Worm (Caenorhabditis elegans) whole organism, young adult: ENCODE measurements around the gene mog-2.
A peak's percentile ranks its signal among the peaks of the same experiment; 100 is the strongest.

Experiments used
- C06A6.2 ChIP-seq: fragments of 200-800 bp; sonication (Bioruptor generic); conservative IDR thresholded peaks from 2 replicates; pipeline ENCODE4 v1.3.6; 2022; ENCODE audit warnings: missing genetic modification characterization, missing compliant biosample characterization
- F23B12.7 ChIP-seq: sonication (generic microtip); optimal IDR thresholded peaks from 2 replicates; lab custom pipeline; 2017; ENCODE audit warnings: missing genetic modification characterization, mild to moderate bottlenecking, missing compliant biosample characterization, antibody characterized with exemption, moderate library complexity; ENCODE audit not compliant: insufficient read depth
- F33H1.4 ChIP-seq: fragments of 200-800 bp; sonication (Bioruptor generic); IDR thresholded peaks from 2 replicates; pipeline ENCODE4 v1.3.6; 2022; ENCODE audit warnings: missing genetic modification reagents, missing genetic modification characterization, missing compliant biosample characterization
- F37B4.10 ChIP-seq: fragments of 200-800 bp; sonication (Bioruptor generic); IDR thresholded peaks from 2 replicates; pipeline ENCODE4 v1.3.6; 2022; ENCODE audit warnings: missing genetic modification characterization, missing compliant biosample characterization
- F52B5.7 ChIP-seq: sonication (generic microtip); optimal IDR thresholded peaks from 2 replicates; lab custom pipeline; 2016; ENCODE audit warnings: mild to moderate bottlenecking, missing genetic modification characterization, missing compliant biosample characterization
- attf-5 ChIP-seq: fragments of 200-800 bp; sonication (Bioruptor generic); optimal IDR thresholded peaks from 2 replicates; lab custom pipeline; 2018; ENCODE audit warnings: mild to moderate bottlenecking, missing genetic modification characterization, missing compliant biosample characterization
- bed-1 ChIP-seq: fragments of 200-800 bp; sonication (Bioruptor generic); IDR thresholded peaks from 2 replicates; pipeline ENCODE4 v1.3.6; 2022; ENCODE audit warnings: missing genetic modification reagents, missing genetic modification characterization, missing compliant biosample characterization
- cebp-1 ChIP-seq, 2 experiments: fragments of 200-800 bp in 1 of 2; sonication (Bioruptor generic) in 1 of 2; sonication (generic microtip) in 1 of 2; IDR thresholded peaks in 1 of 2; optimal IDR thresholded peaks in 1 of 2; 2 replicates each; pipeline versions ENCODE4 v1.3.6 to Lab custom; 2017 to 2022; ENCODE audit warnings: missing compliant biosample characterization in 2 of 2, missing genetic modification characterization in 2 of 2, mild to moderate bottlenecking in 1 of 2, missing genetic modification reagents in 1 of 2, moderate library complexity in 1 of 2
- ceh-58 ChIP-seq: fragments of 200-800 bp; sonication (Bioruptor generic); IDR thresholded peaks from 2 replicates; pipeline ENCODE4 v1.3.6; 2022; ENCODE audit warnings: missing genetic modification characterization, missing compliant biosample characterization
- chd-7 ChIP-seq: sonication (generic microtip); optimal IDR thresholded peaks from 2 replicates; lab custom pipeline; 2016; ENCODE audit warnings: mild to moderate bottlenecking, missing genetic modification characterization, moderate library complexity, missing compliant biosample characterization
- egl-18 ChIP-seq: fragments of 200-800 bp; sonication (Bioruptor generic); IDR thresholded peaks from 2 replicates; pipeline ENCODE4 v1.3.6; 2022; ENCODE audit warnings: missing genetic modification reagents, missing genetic modification characterization, missing compliant biosample characterization
- egrh-3 ChIP-seq: fragments of 200-800 bp; sonication (Bioruptor generic); IDR thresholded peaks from 2 replicates; pipeline ENCODE4 v1.3.6; 2022; ENCODE audit warnings: missing genetic modification reagents, missing genetic modification characterization, missing compliant biosample characterization
- ekl-4 ChIP-seq: fragments of 200-800 bp; sonication (Bioruptor generic); IDR thresholded peaks from 2 replicates; pipeline ENCODE4 v1.3.6; 2022; ENCODE audit warnings: missing genetic modification reagents, missing genetic modification characterization, missing compliant biosample characterization
- gei-17 ChIP-seq: fragments of 200-800 bp; sonication (Bioruptor generic); optimal IDR thresholded peaks from 2 replicates; lab custom pipeline; 2018; ENCODE audit warnings: mild to moderate bottlenecking, missing genetic modification characterization, missing compliant biosample characterization
- hmg-20 ChIP-seq: fragments of 200-800 bp; sonication (Bioruptor generic); IDR thresholded peaks from 2 replicates; pipeline ENCODE4 v1.3.6; 2022; ENCODE audit warnings: missing genetic modification reagents, missing genetic modification characterization, missing compliant biosample characterization
- lir-1 ChIP-seq: fragments of 200-800 bp; sonication (Bioruptor generic); conservative IDR thresholded peaks from 2 replicates; pipeline ENCODE4 v1.3.6; 2022; ENCODE audit warnings: missing genetic modification reagents, missing genetic modification characterization, missing compliant biosample characterization
- lsy-27 ChIP-seq: sonication (generic microtip); optimal IDR thresholded peaks from 2 replicates; lab custom pipeline; 2017; ENCODE audit warnings: missing genetic modification characterization, mild to moderate bottlenecking, missing compliant biosample characterization, antibody characterized with exemption, missing genotype, borderline replicate concordance; ENCODE audit not compliant: insufficient read depth
- mcd-1 ChIP-seq: fragments of 200-800 bp; sonication (Bioruptor generic); IDR thresholded peaks from 2 replicates; pipeline ENCODE4 v1.3.6; 2022; ENCODE audit warnings: missing genetic modification reagents, missing genetic modification characterization, missing compliant biosample characterization
- mel-28 ChIP-seq: sonication (generic microtip); optimal IDR thresholded peaks from 2 replicates; lab custom pipeline; 2016; ENCODE audit warnings: borderline replicate concordance, mild to moderate bottlenecking, missing genetic modification characterization, missing compliant biosample characterization
- nfyb-1 ChIP-seq: fragments of 200-800 bp; sonication (Bioruptor generic); IDR thresholded peaks from 2 replicates; pipeline ENCODE4 v1.3.6; 2022; ENCODE audit warnings: missing genetic modification reagents, missing genetic modification characterization, missing compliant biosample characterization
- nhr-120 ChIP-seq: fragments of 200-800 bp; sonication (Bioruptor generic); IDR thresholded peaks from 2 replicates; pipeline ENCODE4 v1.3.6; 2022; ENCODE audit warnings: missing genetic modification characterization, missing compliant biosample characterization
- nhr-179 ChIP-seq: sonication (generic microtip); optimal IDR thresholded peaks from 2 replicates; lab custom pipeline; 2016; ENCODE audit warnings: mild to moderate bottlenecking, missing genetic modification characterization, missing compliant biosample characterization
- nhr-90 ChIP-seq: sonication (generic microtip); optimal IDR thresholded peaks from 2 replicates; lab custom pipeline; 2016; ENCODE audit warnings: missing genotype, mild to moderate bottlenecking, missing genetic modification characterization, missing compliant biosample characterization
- pbrm-1 ChIP-seq: fragments of 200-800 bp; sonication (Bioruptor generic); IDR thresholded peaks from 2 replicates; pipeline ENCODE4 v1.3.6; 2022; ENCODE audit warnings: missing genetic modification reagents, missing genetic modification characterization, missing compliant biosample characterization
- repo-1 ChIP-seq: sonication (generic microtip); optimal IDR thresholded peaks from 2 replicates; lab custom pipeline; 2017; ENCODE audit warnings: mild to moderate bottlenecking, missing genetic modification characterization, missing compliant biosample characterization
- sea-2 ChIP-seq: fragments of 200-800 bp; sonication (Bioruptor generic); IDR thresholded peaks from 2 replicates; pipeline ENCODE4 v1.3.6; 2022; ENCODE audit warnings: missing genetic modification characterization, missing compliant biosample characterization
- snpc-1.3 ChIP-seq: sonication (generic microtip); optimal IDR thresholded peaks from 2 replicates; lab custom pipeline; 2017; ENCODE audit warnings: missing genetic modification characterization, mild to moderate bottlenecking, missing compliant biosample characterization, antibody characterized with exemption, moderate library complexity, missing genotype, missing genetic modification reagents; ENCODE audit not compliant: insufficient read depth
- tbp1 ChIP-seq: fragments of 200-800 bp; sonication (Bioruptor generic); optimal IDR thresholded peaks from 2 replicates; lab custom pipeline; 2018; ENCODE audit warnings: mild to moderate bottlenecking, missing genetic modification characterization, missing compliant biosample characterization
- tlf-1 ChIP-seq: fragments of 200-800 bp; sonication (Bioruptor generic); optimal IDR thresholded peaks from 2 replicates; lab custom pipeline; 2018; ENCODE audit warnings: mild to moderate bottlenecking, missing genetic modification characterization, missing compliant biosample characterization
- unc-62 ChIP-seq: fragments of 150-350 bp; optimal IDR thresholded peaks from 2 replicates; lab custom pipeline; 2014; ENCODE audit warnings: missing biosample characterization, missing genetic modification reagents, missing genetic modification characterization
- zfh-2 ChIP-seq: fragments of 200-800 bp; sonication (Bioruptor generic); conservative IDR thresholded peaks from 2 replicates; pipeline ENCODE4 v1.3.6; 2022; ENCODE audit warnings: missing genetic modification reagents, missing genetic modification characterization, missing compliant biosample characterization
- ztf-18 ChIP-seq: sonication (generic microtip); optimal IDR thresholded peaks from 2 replicates; lab custom pipeline; 2016; ENCODE audit warnings: missing genotype, mild to moderate bottlenecking, missing genetic modification characterization, missing compliant biosample characterization

Gene mog-2

DNA sequence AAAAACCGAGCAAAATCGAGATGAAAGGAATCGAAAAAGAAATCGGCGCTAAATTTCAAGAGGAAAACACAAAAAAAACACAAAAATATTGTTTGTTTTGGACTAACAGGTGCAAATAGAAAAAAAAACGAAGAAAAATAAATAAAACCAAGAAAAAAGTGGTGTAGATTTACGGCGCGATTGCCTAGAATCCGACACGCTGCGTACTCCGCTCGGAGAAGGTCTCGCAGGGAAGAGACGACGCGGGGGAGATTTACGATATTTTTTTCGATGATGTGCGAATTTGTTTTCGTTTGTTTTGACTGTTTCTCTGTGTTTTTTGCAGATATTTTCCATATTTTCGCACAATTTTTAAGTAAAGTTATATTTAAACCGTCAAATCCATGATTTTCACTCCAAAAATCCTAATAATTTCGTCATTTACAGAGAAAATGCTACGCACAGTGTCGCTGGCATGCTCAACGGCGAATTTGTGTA lies 24.9 kb upstream of the mog-2 start, which contains the start of gene sco-1 (continued):
- TF ChIP-seq hmg-20 (peak; percentile 87), lsy-27 (tag; lab: Kevin White, UChicago) (no peak), F33H1.4 (GFP tag; lab: Robert Waterston, UW) (peak; percentile 100), egrh-3 (peak; percentile 60)

- no peak for TF ChIP-seq C06A6.2 (GFP tag; lab: Robert Waterston, UW)
Measured at ce11 chrII:4301307-4301706, 22.9 kb upstream of the mog-2 start, which contains the start of gene gtf-2F1. TSS of gene gtf-2F1 (plus strand) at chrII:4301607.

DNA sequence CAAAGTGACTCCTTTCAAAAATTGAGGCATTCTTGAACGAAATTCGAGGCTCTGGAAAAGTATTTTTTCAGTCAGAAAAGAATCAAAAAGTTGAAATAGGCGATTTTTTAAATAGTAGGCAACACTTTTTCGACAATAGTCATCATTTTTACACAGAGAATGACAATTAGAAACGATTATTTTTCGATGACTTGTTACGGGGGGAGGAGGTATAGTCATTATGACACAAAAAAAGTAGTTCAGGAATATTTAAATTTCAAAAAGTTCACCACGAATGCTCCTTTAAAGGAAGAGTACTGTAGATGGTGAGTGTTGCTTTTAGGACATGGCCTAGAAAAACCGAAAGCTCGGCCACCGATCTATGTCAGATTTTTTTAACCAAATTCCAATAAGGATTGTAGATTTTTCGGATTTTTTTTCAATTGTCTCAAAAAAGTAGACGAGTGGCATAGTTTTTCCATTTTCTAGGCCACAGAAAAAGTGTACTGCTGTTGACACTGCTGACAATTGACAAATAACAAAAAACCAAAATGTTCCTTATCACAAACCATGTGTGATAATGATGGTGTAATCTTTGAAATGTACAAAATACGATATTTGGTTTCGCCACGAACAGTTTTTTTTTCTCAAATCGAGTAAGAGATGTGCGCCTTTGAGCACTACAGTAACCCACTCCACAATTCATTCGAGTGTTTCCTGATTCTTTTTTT lies 17.1 kb upstream of the mog-2 start, which contains the start of gene Y52E8A.3:
Y52E8A.3 (minus strand) TSS at position 51 of the 710 bp plus-strand sequence.
- no peak for TF ChIP-seq tlf-1 (GFP tag; lab: Kevin White, UChicago)
- TF ChIP-seq cebp-1 (GFP tag; IDR thresholded peaks at IDR 0.05; lab: Robert Waterston, UW): no peak
- no peak for TF ChIP-seq cebp-1 (tag; optimal IDR thresholded peaks at IDR 0.05; lab: Kevin White, UChicago)
- TF ChIP-seq mcd-1 (GFP tag; lab: Robert Waterston, UW): no peak
- no peak for TF ChIP-seq F37B4.10
- TF ChIP-seq C06A6.2 (GFP tag; lab: Robert Waterston, UW): no peak
- no peak for TF ChIP-seq chd-7 (tag; lab: Kevin White, UChicago)
- no peak for TF ChIP-seq lir-1
- TF ChIP-seq ceh-58 (GFP tag; lab: Robert Waterston, UW): no peak
- TF ChIP-seq ekl-4 (GFP tag; lab: Robert Waterston, UW): no peak
- no peak for TF ChIP-seq F52B5.7 (tag; lab: Kevin White, UChicago)
- no peak for TF ChIP-seq gei-17 (GFP tag; lab: Kevin White, UChicago)
- TF ChIP-seq pbrm-1 (GFP tag; lab: Robert Waterston, UW): no peak
- no peak for TF ChIP-seq repo-1 (tag; lab: Kevin White, UChicago)
- TF ChIP-seq F23B12.7 (tag; lab: Kevin White, UChicago): no peak
- TF ChIP-seq egl-18 (GFP tag; lab: Robert Waterston, UW): no peak
- TF ChIP-seq, all 124 proteins: peak for 0

ce11 chrII:4309112-4309511 lies 15.0 kb upstream of the mog-2 start:
- TF ChIP-seq unc-62 (GFP tag; lab: Kevin White, UChicago) (peak; percentile 89), nhr-120 (GFP tag; lab: Robert Waterston, UW) (peak; percentile 73; the same call in 1 of the 2 replicates), bed-1 (GFP tag; lab: Robert Waterston, UW) (0 out of 2 replicates have a peak, but pooled peaks have one; percentile 63)

DNA sequence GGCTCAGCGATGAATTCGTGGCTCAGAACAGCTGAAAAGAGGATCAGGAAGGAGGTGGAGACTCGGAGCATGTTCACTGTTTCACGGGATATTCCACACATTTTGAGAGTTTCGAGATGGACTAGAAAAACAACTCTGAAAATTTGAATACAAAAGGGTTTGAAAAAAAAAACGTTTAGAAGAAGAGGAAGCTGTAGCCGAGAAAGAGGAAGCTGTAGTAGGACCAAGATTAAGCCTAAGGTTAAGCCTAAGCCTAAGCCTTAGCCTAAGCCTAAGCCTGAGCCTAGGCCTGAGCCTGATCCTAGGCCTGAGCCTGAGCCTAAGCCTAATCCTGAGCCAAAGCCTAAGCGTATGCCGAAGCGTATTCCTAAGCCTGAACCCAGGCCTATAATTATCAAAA lies 12.0 kb upstream of the mog-2 start, which contains the start of gene plep-1:
plep-1 (minus strand) TSS at position 101 of the 400 bp plus-strand sequence.
- no peak for TF ChIP-seq tbp1 (GFP tag; lab: Kevin White, UChicago)
- no peak for TF ChIP-seq snpc-1.3 (tag; lab: Kevin White, UChicago)
- TF ChIP-seq nfyb-1 (GFP tag; lab: Robert Waterston, UW): no peak
- no peak for TF ChIP-seq mel-28
- TF ChIP-seq nhr-179 (tag; lab: Kevin White, UChicago): no peak
- TF ChIP-seq F23B12.7 (tag; lab: Kevin White, UChicago): no peak
- no peak for TF ChIP-seq sea-2 (GFP tag; lab: Robert Waterston, UW)
- TF ChIP-seq nhr-90: no peak
- TF ChIP-seq unc-62 (GFP tag; lab: Kevin White, UChicago): no peak
- TF ChIP-seq ztf-18: no peak
- TF ChIP-seq attf-5 (GFP tag; lab: Kevin White, UChicago): no peak
- TF ChIP-seq zfh-2 (GFP tag; lab: Robert Waterston, UW): no peak
